Worm (Caenorhabditis elegans) whole organism, midembryonic: ENCODE data around the gene gars-1.

Experiments used
- cog-1 ChIP-seq: sonication (generic microtip); optimal IDR thresholded peaks from 2 replicates; lab custom pipeline; 2016; ENCODE audit warnings: missing genetic modification characterization, missing compliant biosample characterization
- klf-2 ChIP-seq: fragments of 200-800 bp; sonication (Bioruptor generic); conservative IDR thresholded peaks from 2 replicates; pipeline ENCODE4 v1.3.6; 2022; ENCODE audit warnings: missing genetic modification reagents, missing genetic modification characterization, missing compliant biosample characterization
- ztf-23 ChIP-seq: fragments of 200-800 bp; sonication (Bioruptor generic); IDR thresholded peaks from 2 replicates; pipeline ENCODE4 v1.3.6; 2022; ENCODE audit warnings: missing genetic modification reagents, missing genetic modification characterization, missing compliant biosample characterization

DNA sequence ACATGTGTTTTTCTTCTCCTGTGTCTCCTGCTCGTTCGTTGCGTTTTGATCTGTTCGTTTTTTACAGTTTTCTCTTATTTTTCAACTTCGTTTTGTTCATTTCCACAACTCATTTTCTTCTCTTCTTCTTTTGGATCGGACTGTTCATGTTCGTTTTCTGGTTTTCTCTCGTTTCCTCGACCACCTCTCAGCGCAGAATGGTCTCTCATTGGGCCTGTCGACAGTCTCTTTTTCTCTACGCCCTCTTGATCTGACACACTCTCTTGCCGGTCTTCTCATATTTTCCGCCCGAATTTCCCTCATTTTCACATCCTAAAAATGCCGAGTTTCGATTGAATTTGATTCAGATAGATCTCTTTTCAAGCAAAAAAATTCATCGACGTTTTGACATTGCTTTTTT is 18.2 kb upstream of the gars-1 start:
- TF ChIP-seq klf-2 (GFP tag; lab: Robert Waterston, UW) (no peak), ztf-23 (GFP tag; lab: Robert Waterston, UW) (no peak), cog-1 (tag; lab: Kevin White, UChicago) (no peak)
